Fruit fly (Drosophila melanogaster): ENCODE results near the gene Ptp61F.
A peak's percentile ranks its signal among the peaks of the same experiment; 100 is the strongest.

Gene Ptp61F

DNA sequence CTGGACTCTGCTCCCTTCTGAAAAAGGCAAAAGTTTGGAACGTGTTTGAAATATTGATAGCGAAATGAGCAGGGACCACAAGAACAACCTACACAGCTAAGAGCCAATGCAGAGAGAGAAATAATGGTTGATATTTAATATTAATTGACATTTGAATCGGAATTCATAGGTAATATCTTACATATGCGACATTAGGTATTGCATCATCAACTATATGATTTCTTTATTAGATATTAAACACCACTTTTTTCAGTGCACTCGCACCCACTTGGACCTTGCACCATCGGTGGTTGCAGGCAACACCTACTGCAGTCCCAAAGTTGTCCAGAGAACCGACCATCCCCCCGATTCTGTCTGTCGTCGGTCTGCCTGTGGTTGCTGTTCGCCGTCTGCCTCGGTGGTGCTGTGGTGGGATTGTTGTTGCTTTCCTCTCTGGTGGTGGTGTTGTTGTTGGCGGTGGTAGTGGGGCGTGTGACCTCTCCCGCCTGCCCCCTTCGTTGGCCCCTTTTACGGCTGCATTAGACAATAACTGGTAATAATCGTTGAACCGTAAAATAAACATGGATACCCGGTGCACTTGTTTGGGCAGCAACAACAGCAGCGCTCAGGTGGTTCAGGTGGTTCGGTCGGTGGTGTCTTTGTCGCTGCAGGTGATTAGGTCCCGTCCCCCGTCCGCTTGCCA lies 96.1 kb downstream of the Ptp61F start (continued):
- peak; percentile 87 for TF ChIP-seq CG1603 (tag; optimal IDR thresholded peaks at IDR 0.05)
- TF ChIP-seq Lpt (GFP tag; optimal IDR thresholded peaks at IDR 0.05) = no peak
- TF ChIP-seq Aef1 (GFP tag; IDR thresholded peaks at IDR 0.05) = no peak; the same call in 2 of the 3 replicates
- no peak for TF ChIP-seq CG16779 (GFP tag; IDR thresholded peaks at IDR 0.05)
- no peak for TF ChIP-seq lilli (GFP tag; optimal IDR thresholded peaks at IDR 0.05)
- no peak for TF ChIP-seq CG12942 (GFP tag; optimal IDR thresholded peaks at IDR 0.05)
- TF ChIP-seq CG32767 (GFP tag; IDR thresholded peaks at IDR 0.05) = peak; percentile 53; the same call in 1 of the 2 replicates
- peak; percentile 24 for TF ChIP-seq pnt (GFP tag; optimal IDR thresholded peaks at IDR 0.05)
- TF ChIP-seq Xrp1 (GFP tag; IDR thresholded peaks at IDR 0.05) = peak; percentile 84
- TF ChIP-seq Sox100B (GFP tag; optimal IDR thresholded peaks at IDR 0.05) = peak; percentile 45
- TF ChIP-seq CG11696 (GFP tag; IDR thresholded peaks at IDR 0.05) = peak; percentile 56
- TF ChIP-seq peb (GFP tag; IDR thresholded peaks at IDR 0.05) = peak; percentile 57; the same call in 1 of the 2 replicates
- peak; percentile 76 for TF ChIP-seq CG10267 (tag; optimal IDR thresholded peaks at IDR 0.05)
- peak; percentile 38 for TF ChIP-seq lab (GFP tag; optimal IDR thresholded peaks at IDR 0.05)
- 0 out of 2 replicates have a peak, but pooled peaks have one; percentile 33 for TF ChIP-seq al (GFP tag; IDR thresholded peaks at IDR 0.05)
- peak; percentile 78 for TF ChIP-seq CG10979 (tag; optimal IDR thresholded peaks at IDR 0.05)
- TF ChIP-seq MESR4 (GFP tag; optimal IDR thresholded peaks at IDR 0.05) = no peak
- no peak for TF ChIP-seq CG7963 (GFP tag; IDR thresholded peaks at IDR 0.05; ENCODE audit: partially characterized antibody)
- peak; percentile 88 for TF ChIP-seq vvl (GFP tag; IDR thresholded peaks at IDR 0.05)
- TF ChIP-seq hth (optimal IDR thresholded peaks at IDR 0.05) = no peak
- peak; percentile 32; the same call in 1 of the 2 replicates for TF ChIP-seq CG4730 (GFP tag; IDR thresholded peaks at IDR 0.05)
- TF ChIP-seq CG10462 (GFP tag; optimal IDR thresholded peaks at IDR 0.05) = no peak
- TF ChIP-seq Optix (GFP tag; IDR thresholded peaks at IDR 0.05) = peak; percentile 57; the same call in 1 of the 3 replicates
- TF ChIP-seq Pdp1 (GFP tag; optimal IDR thresholded peaks at IDR 0.05) = peak; percentile 26 to 39
- no peak for TF ChIP-seq wek (GFP tag; optimal IDR thresholded peaks at IDR 0.05)
- TF ChIP-seq CG3407 (GFP tag; optimal IDR thresholded peaks at IDR 0.05) = peak; percentile 51
- TF ChIP-seq tup (GFP tag; optimal IDR thresholded peaks at IDR 0.05) = peak; percentile 3
- TF ChIP-seq CG2712 (tag; optimal IDR thresholded peaks at IDR 0.05) = peak; percentile 86
- TF ChIP-seq ase (GFP tag; IDR thresholded peaks at IDR 0.05) = peak; percentile 37; the same call in 1 of the 3 replicates
- TF ChIP-seq CG4854 (GFP tag; optimal IDR thresholded peaks at IDR 0.05) = peak; percentile 5
- TF ChIP-seq Hr39 (optimal IDR thresholded peaks at IDR 0.05) = no peak
- no peak for TF ChIP-seq hbn (GFP tag; IDR thresholded peaks at IDR 0.05; ENCODE audit: partially characterized antibody)
- peak; percentile 59 for TF ChIP-seq nerfin-1 (tag; optimal IDR thresholded peaks at IDR 0.05)
- TF ChIP-seq CG6175 (GFP tag; IDR thresholded peaks at IDR 0.05) = peak; percentile 16; the same call in 1 of the 3 replicates
- TF ChIP-seq inv (GFP tag; IDR thresholded peaks at IDR 0.05; ENCODE audit: partially characterized antibody) = no peak
- peak; percentile 53; the same call in 1 of the 2 replicates for TF ChIP-seq sob (GFP tag; IDR thresholded peaks at IDR 0.05)
- TF ChIP-seq CG9876 (GFP tag; optimal IDR thresholded peaks at IDR 0.05) = no peak
- TF ChIP-seq Side (GFP tag; optimal IDR thresholded peaks at IDR 0.05) = peak; percentile 32
- no peak for TF ChIP-seq hkb (optimal IDR thresholded peaks at IDR 0.05)
- TF ChIP-seq hkb (GFP tag; IDR thresholded peaks at IDR 0.05) = peak; percentile 68; the same call in 1 of the 2 replicates
- peak; percentile 65; the same call in 1 of the 2 replicates for TF ChIP-seq chm (GFP tag; IDR thresholded peaks at IDR 0.05)
- peak; percentile 75 for TF ChIP-seq sim (GFP tag; IDR thresholded peaks at IDR 0.05)
- TF ChIP-seq CG10274 (GFP tag; optimal IDR thresholded peaks at IDR 0.05) = no peak
- TF ChIP-seq Hsf (GFP tag; optimal IDR thresholded peaks at IDR 0.05) = peak; percentile 34
- TF ChIP-seq CG14965 (GFP tag; optimal IDR thresholded peaks at IDR 0.05; ENCODE audit: borderline replicate concordance) = no peak
- TF ChIP-seq Atf6 (GFP tag; IDR thresholded peaks at IDR 0.05) = peak; percentile 11; the same call in 1 of the 2 replicates
- TF ChIP-seq Blimp-1 (GFP tag; optimal IDR thresholded peaks at IDR 0.05) = peak; percentile 61
- TF ChIP-seq caup (GFP tag; optimal IDR thresholded peaks at IDR 0.05; ENCODE audit: severe bottlenecking) = peak; percentile 21
- peak; percentile 61 for TF ChIP-seq CG32772 (GFP tag; IDR thresholded peaks at IDR 0.05)
- peak; percentile 63 for TF ChIP-seq lmd (GFP tag; IDR thresholded peaks at IDR 0.05)

Data from whole organism, embryonic.